Fruit fly (Drosophila melanogaster) whole organism, pupa: Measurements from ENCODE around the gene sob.

Experiments
- CG34367 ChIP-seq: fragments of 200-800 bp; sonication (Bioruptor generic); optimal IDR thresholded peaks from 2 replicates; lab custom pipeline; 2018; ENCODE audit warnings: missing biosample characterization, mild to moderate bottlenecking, missing genetic modification characterization
- CG8301 ChIP-seq: fragments of 200-800 bp; sonication (Bioruptor generic); optimal IDR thresholded peaks from 2 replicates; lab custom pipeline; 2018; ENCODE audit warnings: missing biosample characterization, mild to moderate bottlenecking, missing genetic modification characterization
- EcR ChIP-seq: fragments of 200-800 bp; sonication (Bioruptor generic); optimal IDR thresholded peaks from 3 replicates; lab custom pipeline; 2019; ENCODE audit warnings: missing biosample characterization, missing genetic modification characterization, mild to moderate bottlenecking, moderate library complexity, missing genetic modification reagents
- Snoo ChIP-seq: fragments of 200-800 bp; sonication (Bioruptor generic); optimal IDR thresholded peaks from 3 replicates; lab custom pipeline; 2017; ENCODE audit warnings: missing biosample characterization, mild to moderate bottlenecking, missing genetic modification characterization, inconsistent platforms
- fd96Ca ChIP-seq: fragments of 200-800 bp; sonication (Bioruptor generic); IDR thresholded peaks from 3 replicates; pipeline ENCODE4 v1.3.6; 2022; ENCODE audit warnings: missing biosample characterization, missing genetic modification characterization

dm6 chr2L:3553902-3554301 is 26.7 kb downstream of the sob start:
- peak; percentile 55 for TF ChIP-seq Snoo (tag; lab: Kevin White, UChicago)
- TF ChIP-seq fd96Ca = no peak
- no peak for TF ChIP-seq EcR (GFP tag; lab: Kevin White, UChicago)
- no peak for TF ChIP-seq CG34367 (tag; lab: Kevin White, UChicago)
- no peak for TF ChIP-seq CG8301 (tag; lab: Kevin White, UChicago)
